Worm (Caenorhabditis elegans) whole organism, L4 larva: ENCODE results near the gene hot-4.

ENCODE experiments used
- F10B5.3 ChIP-seq: sonication (generic microtip); optimal IDR thresholded peaks from 2 replicates; lab custom pipeline; 2016; ENCODE audit warnings: mild to moderate bottlenecking, missing genetic modification characterization, missing compliant biosample characterization
- F26F4.8 ChIP-seq: fragments of 200-800 bp; sonication (Bioruptor generic); conservative IDR thresholded peaks from 2 replicates; pipeline ENCODE4 v1.3.6; 2022; ENCODE audit warnings: missing genetic modification characterization, missing compliant biosample characterization
- R02D3.7 ChIP-seq: fragments of 150-350 bp; sonication (generic microtip); optimal IDR thresholded peaks from 3 replicates; lab custom pipeline; 2014; ENCODE audit warnings: missing biosample characterization, missing genetic modification characterization
- T20F7.1 ChIP-seq: fragments of 200-800 bp; sonication (Bioruptor generic); optimal IDR thresholded peaks from 2 replicates; lab custom pipeline; 2018; ENCODE audit warnings: mild to moderate bottlenecking, missing genetic modification characterization, missing compliant biosample characterization
- ZK337.2 ChIP-seq: fragments of 200-800 bp; sonication (Bioruptor generic); IDR thresholded peaks from 2 replicates; pipeline ENCODE4 v1.3.6; 2022; ENCODE audit warnings: missing genetic modification reagents, missing genetic modification characterization, missing compliant biosample characterization
- aha-1 ChIP-seq: fragments of 150-350 bp; peaks from one replicate; lab custom pipeline; 2014; ENCODE audit warnings: missing biosample characterization, missing genetic modification characterization
- aly-2 ChIP-seq: sonication (generic microtip); optimal IDR thresholded peaks from 2 replicates; lab custom pipeline; 2018; ENCODE audit warnings: missing biosample characterization, missing genetic modification characterization
- ama-1 ChIP-seq: fragments of 150-350 bp; optimal IDR thresholded peaks from 2 replicates; lab custom pipeline; 2014; ENCODE audit warnings: inconsistent platforms, mixed read lengths
- ceh-44 ChIP-seq: fragments of 200-800 bp; sonication (Bioruptor generic); IDR thresholded peaks from 2 replicates; pipeline ENCODE4 v1.3.6; 2022; ENCODE audit warnings: missing genetic modification reagents, missing genetic modification characterization, missing compliant biosample characterization
- ceh-82 ChIP-seq: sonication (generic microtip); optimal IDR thresholded peaks from 2 replicates; lab custom pipeline; 2017; ENCODE audit warnings: missing biosample characterization, missing genetic modification characterization
- cey-2 ChIP-seq: sonication (generic microtip); optimal IDR thresholded peaks from 3 replicates; lab custom pipeline; 2017; ENCODE audit warnings: missing genetic modification characterization, mild to moderate bottlenecking, missing compliant biosample characterization, antibody characterized with exemption, borderline replicate concordance; ENCODE audit not compliant: insufficient read depth
- daf-16 ChIP-seq, 3 experiments: sonication (generic microtip); optimal IDR thresholded peaks; 2 replicates each; lab custom pipeline; 2016 to 2017; ENCODE audit warnings: missing genetic modification characterization in 3 of 3, missing genetic modification reagents in 3 of 3, mild to moderate bottlenecking in 2 of 3, missing compliant biosample characterization in 2 of 3, missing biosample characterization in 1 of 3, moderate library complexity in 1 of 3
- daf-19 ChIP-seq: fragments of 200-800 bp; sonication (Bioruptor generic); conservative IDR thresholded peaks from 2 replicates; pipeline ENCODE4 v1.3.6; 2022; ENCODE audit warnings: missing genetic modification characterization, missing compliant biosample characterization
- dmd-6 ChIP-seq: fragments of 200-800 bp; sonication (Bioruptor generic); IDR thresholded peaks from 2 replicates; pipeline ENCODE4 v1.3.6; 2022; ENCODE audit warnings: missing genetic modification reagents, missing genetic modification characterization, missing compliant biosample characterization
- dmd-9 ChIP-seq: fragments of 200-800 bp; sonication (Bioruptor generic); IDR thresholded peaks from 2 replicates; pipeline ENCODE4 v1.3.6; 2022; ENCODE audit warnings: missing genetic modification reagents, missing genetic modification characterization, missing compliant biosample characterization
- duxl-1 ChIP-seq: sonication (generic microtip); optimal IDR thresholded peaks from 2 replicates; lab custom pipeline; 2016; ENCODE audit warnings: mild to moderate bottlenecking, missing genetic modification characterization, moderate library complexity, missing compliant biosample characterization; ENCODE audit not compliant: poor library complexity
- dve-1 ChIP-seq: sonication (generic microtip); optimal IDR thresholded peaks from 2 replicates; lab custom pipeline; 2017; ENCODE audit warnings: antibody characterized with exemption, mild to moderate bottlenecking, missing genetic modification characterization, missing compliant biosample characterization; ENCODE audit not compliant: insufficient read depth
- egl-43 ChIP-seq: fragments of 200-800 bp; sonication (Bioruptor generic); IDR thresholded peaks from 2 replicates; pipeline ENCODE4 v1.3.6; 2022; ENCODE audit warnings: missing genetic modification reagents, missing genetic modification characterization, missing compliant biosample characterization
- hif-1 ChIP-seq, 2 experiments: sonication (generic microtip); optimal IDR thresholded peaks; 2 replicates each; lab custom pipeline; 2016 to 2017; ENCODE audit warnings: missing compliant biosample characterization in 2 of 2, missing genetic modification characterization in 2 of 2, missing genetic modification reagents in 2 of 2, missing genotype in 2 of 2, mild to moderate bottlenecking in 1 of 2
- hlh-11 ChIP-seq: fragments of 200-800 bp; sonication (Bioruptor generic); optimal IDR thresholded peaks from 2 replicates; lab custom pipeline; 2018; ENCODE audit warnings: mild to moderate bottlenecking, missing genetic modification characterization, missing compliant biosample characterization
- hlh-30 ChIP-seq: sonication (generic microtip); optimal IDR thresholded peaks from 2 replicates; lab custom pipeline; 2017; ENCODE audit warnings: antibody characterized with exemption, mild to moderate bottlenecking, missing genetic modification characterization, missing compliant biosample characterization; ENCODE audit not compliant: insufficient read depth
- hmg-1.1 ChIP-seq: fragments of 200-800 bp; sonication (Bioruptor generic); IDR thresholded peaks from 2 replicates; pipeline ENCODE4 v1.3.6; 2022; ENCODE audit warnings: missing genetic modification reagents, missing genetic modification characterization, missing compliant biosample characterization
- lin-1 ChIP-seq: fragments of 200-800 bp; sonication (Bioruptor generic); IDR thresholded peaks from 2 replicates; pipeline ENCODE4 v1.3.6; 2022; ENCODE audit warnings: missing genetic modification reagents, missing genetic modification characterization, missing compliant biosample characterization
- lsy-2 ChIP-seq, 2 experiments: fragments of 150-350 bp in 1 of 2; sonication (generic microtip) in 1 of 2; optimal IDR thresholded peaks; 2 replicates each; lab custom pipeline; 2014 to 2017; ENCODE audit warnings: missing biosample characterization in 2 of 2, missing genetic modification characterization in 2 of 2
- mdl-1 ChIP-seq, 2 experiments: fragments of 150-350 bp in 1 of 2; sonication (generic microtip) in 1 of 2; optimal IDR thresholded peaks; 2 replicates each; lab custom pipeline; 2014 to 2017; ENCODE audit warnings: missing biosample characterization in 2 of 2, missing genetic modification characterization in 2 of 2
- mdt-29 ChIP-seq: fragments of 200-800 bp; sonication (Bioruptor generic); IDR thresholded peaks from 2 replicates; pipeline ENCODE4 v1.3.6; 2022; ENCODE audit warnings: missing genetic modification reagents, missing genetic modification characterization, missing compliant biosample characterization
- mep-1 ChIP-seq: fragments of 150-350 bp; sonication (generic microtip); optimal IDR thresholded peaks from 3 replicates; lab custom pipeline; 2014; ENCODE audit warnings: missing biosample characterization, missing genetic modification characterization
- nhr-10 ChIP-seq: fragments of 150-350 bp; optimal IDR thresholded peaks from 2 replicates; lab custom pipeline; 2014; ENCODE audit warnings: missing biosample characterization, missing genetic modification characterization
- nhr-11 ChIP-seq: fragments of 150-350 bp; optimal IDR thresholded peaks from 2 replicates; lab custom pipeline; 2014; ENCODE audit warnings: missing biosample characterization, missing genetic modification characterization
- nhr-237 ChIP-seq: sonication (generic microtip); optimal IDR thresholded peaks from 2 replicates; lab custom pipeline; 2017; ENCODE audit warnings: missing biosample characterization, missing genetic modification characterization
- nhr-28 ChIP-seq: fragments of 150-350 bp; optimal IDR thresholded peaks from 2 replicates; lab custom pipeline; 2014; ENCODE audit warnings: missing biosample characterization, missing genetic modification characterization
- nhr-76 ChIP-seq: fragments of 150-350 bp; optimal IDR thresholded peaks from 2 replicates; lab custom pipeline; 2014; ENCODE audit warnings: missing biosample characterization, missing genetic modification characterization
- nhr-77 ChIP-seq: fragments of 150-350 bp; optimal IDR thresholded peaks from 2 replicates; lab custom pipeline; 2014; ENCODE audit warnings: missing biosample characterization, missing genetic modification characterization
- rbr-2 ChIP-seq: sonication (generic microtip); optimal IDR thresholded peaks from 2 replicates; lab custom pipeline; 2016; ENCODE audit warnings: missing genotype, missing genetic modification characterization, missing compliant biosample characterization
- snpc-1.2 ChIP-seq: fragments of 200-800 bp; sonication (Bioruptor generic); IDR thresholded peaks from 2 replicates; pipeline ENCODE4 v1.3.6; 2022; ENCODE audit warnings: missing genetic modification reagents, missing genetic modification characterization, missing compliant biosample characterization
- spr-1 ChIP-seq: sonication (generic microtip); optimal IDR thresholded peaks from 2 replicates; lab custom pipeline; 2016; ENCODE audit warnings: mild to moderate bottlenecking, missing genetic modification characterization, missing compliant biosample characterization
- tag-97 ChIP-seq: fragments of 200-800 bp; sonication (Bioruptor generic); IDR thresholded peaks from 2 replicates; pipeline ENCODE4 v1.3.6; 2022; ENCODE audit warnings: missing genetic modification characterization, missing compliant biosample characterization
- tra-1 ChIP-seq: fragments of 200-800 bp; sonication (Bioruptor generic); IDR thresholded peaks from 2 replicates; pipeline ENCODE4 v1.3.6; 2022; ENCODE audit warnings: missing genetic modification reagents, missing genetic modification characterization, missing compliant biosample characterization
- unc-130 ChIP-seq: sonication (generic microtip); optimal IDR thresholded peaks from 2 replicates; lab custom pipeline; 2016; ENCODE audit warnings: missing genetic modification reagents, missing genetic modification characterization, missing compliant biosample characterization
- unc-62 ChIP-seq, 3 experiments: fragments of 150-350 bp in 1 of 3; sonication (generic microtip); optimal IDR thresholded peaks in 2 of 3; peaks in 1 of 3; 1 replicate in 1 of 3; 2 replicates in 2 of 3; lab custom pipeline; 2014 to 2017; ENCODE audit warnings: missing biosample characterization in 3 of 3, missing genetic modification characterization in 3 of 3, missing genetic modification reagents in 3 of 3, missing genotype in 1 of 3
- vab-7 ChIP-seq: fragments of 200-800 bp; sonication (Bioruptor generic); IDR thresholded peaks from 2 replicates; pipeline ENCODE4 v1.3.6; 2022; ENCODE audit warnings: missing genetic modification reagents, missing genetic modification characterization, missing compliant biosample characterization
- zag-1 ChIP-seq: fragments of 150-350 bp; optimal IDR thresholded peaks from 2 replicates; lab custom pipeline; 2014; ENCODE audit warnings: missing biosample characterization, missing genetic modification characterization
- zfp-2 ChIP-seq: sonication (generic microtip); optimal IDR thresholded peaks from 2 replicates; lab custom pipeline; 2016; ENCODE audit warnings: mild to moderate bottlenecking, missing genetic modification characterization, missing compliant biosample characterization

hot-4 gene

DNA sequence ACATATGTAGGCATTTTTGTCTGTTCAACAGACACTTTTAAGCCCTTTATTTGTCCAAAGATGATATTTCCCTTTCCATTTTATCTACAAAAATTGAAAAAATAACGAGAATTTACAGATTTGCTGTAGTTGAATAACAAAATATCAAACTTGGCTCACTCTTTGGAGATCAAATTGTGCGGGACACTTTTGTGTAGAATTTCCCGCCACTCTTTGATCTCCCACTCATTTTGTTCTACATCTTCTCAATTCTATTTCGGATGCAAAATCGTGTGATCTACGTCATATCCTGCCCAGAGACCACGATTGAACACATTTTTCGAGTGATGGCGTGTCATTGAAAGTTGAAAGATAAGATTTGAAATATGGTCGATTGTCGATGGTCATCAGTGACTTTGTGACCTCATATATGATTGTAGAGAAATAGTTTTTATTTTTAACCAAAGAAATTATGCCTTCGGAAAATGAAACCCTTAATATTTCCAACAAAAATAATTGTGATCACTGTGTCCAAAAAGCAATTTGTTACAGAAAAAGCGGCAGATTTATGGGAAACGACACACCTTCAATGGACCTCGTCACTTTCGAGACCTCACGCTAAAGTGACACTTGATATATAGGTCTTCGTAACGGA lies at the start of gene hot-4:
Gene hot-4 (plus strand): TSS at position 584 of the 634 bp plus-strand sequence.
- TF ChIP-seq R02D3.7 (tag; lab: Kevin White, UChicago), result no peak
- no peak for TF ChIP-seq zfp-2 (tag; lab: Kevin White, UChicago)
- no peak for TF ChIP-seq aly-2

DNA sequence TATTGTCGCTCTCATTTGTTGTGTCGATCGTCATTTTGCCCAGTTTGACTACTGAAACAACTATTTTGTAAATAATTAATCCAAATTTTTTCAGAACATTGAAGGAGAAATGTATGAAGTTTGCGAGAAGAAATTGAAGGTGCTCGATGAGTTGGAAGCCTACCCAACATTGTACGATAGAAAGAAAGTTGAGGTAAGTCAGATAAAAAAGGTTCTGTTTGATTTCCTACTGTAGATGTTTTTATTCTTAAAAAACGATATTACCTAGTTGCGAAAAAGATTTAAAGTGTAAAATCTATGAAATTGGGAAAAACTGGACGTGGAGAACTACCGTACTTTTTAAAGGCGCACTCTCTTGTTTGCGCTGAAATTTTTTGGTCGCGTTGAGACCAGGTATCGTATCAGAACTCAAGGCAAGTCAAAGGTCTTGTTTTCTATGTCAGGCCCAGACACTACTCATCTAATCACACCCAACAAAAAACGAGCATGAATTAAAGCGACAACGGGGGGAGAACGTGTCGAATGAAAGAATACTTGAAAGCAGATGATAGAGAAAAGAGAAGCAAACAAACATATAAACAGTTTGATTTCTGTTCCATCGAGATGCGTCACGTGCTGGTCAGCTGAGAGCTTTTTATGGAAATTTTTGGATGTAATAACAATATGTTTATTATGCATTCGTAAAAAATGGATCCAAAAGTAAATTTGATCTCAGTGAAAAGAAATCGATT lies 48.6 kb upstream of the hot-4 start, which contains the start of gene efk-1:
Gene efk-1 (minus strand): TSS at position 51 of the 731 bp plus-strand sequence.
- TF ChIP-seq spr-1 (tag; lab: Kevin White, UChicago) (no peak), lsy-2 (tag; optimal IDR thresholded peaks at IDR 0.05; lab: Kevin White, UChicago) (peak in 1 of 2 experiments; percentile 34), nhr-77 (tag; lab: Kevin White, UChicago) (peak; percentile 53), lin-1 (GFP tag; lab: Robert Waterston, UW) (0 out of 2 replicates have a peak, but pooled peaks have one; percentile 17), ama-1 (lab: Kevin White, UChicago) (peak; percentile 6), mdl-1 (tag; optimal IDR thresholded peaks at IDR 0.05; lab: Kevin White, UChicago) (peak in 1 of 2 experiments; percentile 37), nhr-28 (tag; lab: Kevin White, UChicago) (peak; percentile 42), snpc-1.2 (GFP tag; lab: Robert Waterston, UW) (no peak), F10B5.3 (tag; lab: Kevin White, UChicago) (no peak), daf-19 (no peak), dmd-6 (peak; percentile 33; the same call in 1 of the 2 replicates), dmd-9 (GFP tag; lab: Robert Waterston, UW) (no peak), mep-1 (tag; lab: Kevin White, UChicago) (peak; percentile 20), unc-130 (GFP tag; lab: Kevin White, UChicago) (no peak), mdt-29 (0 out of 2 replicates have a peak, but pooled peaks have one; percentile 22), daf-16 (GFP tag; optimal IDR thresholded peaks at IDR 0.05; lab: Kevin White, UChicago) (no peak), daf-16 (tag; optimal IDR thresholded peaks at IDR 0.05; lab: Kevin White, UChicago) (peak; percentile 91), ZK337.2 (no peak), hlh-11 (tag; lab: Kevin White, UChicago) (peak; percentile 79), hmg-1.1 (GFP tag; lab: Robert Waterston, UW) (no peak), tra-1 (GFP tag; lab: Robert Waterston, UW) (no peak), rbr-2 (tag; lab: Kevin White, UChicago) (no peak), duxl-1 (tag; lab: Kevin White, UChicago) (no peak), unc-62 (GFP tag; optimal IDR thresholded peaks at IDR 0.05 in 1 of 2; lab: Kevin White, UChicago) (no peak), unc-62 (tag; optimal IDR thresholded peaks at IDR 0.05; lab: Kevin White, UChicago) (no peak), dve-1 (tag; lab: Kevin White, UChicago) (peak; percentile 82), hif-1 (tag; optimal IDR thresholded peaks at IDR 0.05; lab: Kevin White, UChicago) (peak; percentile 56 to 97), aha-1 (tag; lab: Kevin White, UChicago) (peak; percentile 94), nhr-11 (tag; lab: Kevin White, UChicago) (peak; percentile 20), zfp-2 (tag; lab: Kevin White, UChicago) (no peak), hlh-30 (tag; lab: Kevin White, UChicago) (peak; percentile 82)

DNA sequence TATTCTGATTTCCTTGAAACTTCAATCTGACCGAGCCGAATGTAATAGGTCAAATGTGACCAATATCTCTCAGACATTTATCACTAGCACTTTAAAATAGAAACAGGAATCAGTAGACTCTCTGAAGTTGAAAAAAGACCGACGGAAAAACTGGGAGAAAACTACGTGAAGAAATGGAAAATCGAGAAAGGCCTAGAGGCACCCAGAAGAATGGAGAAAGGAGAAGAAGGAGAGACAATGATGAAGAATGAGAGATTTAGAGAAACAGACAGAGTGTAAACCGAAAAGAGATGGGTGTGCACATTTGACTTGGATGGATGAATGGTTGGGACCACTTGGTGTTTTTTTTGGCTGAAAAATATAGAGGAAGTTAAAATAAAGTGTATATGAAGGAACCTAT lies 47.2 kb upstream of the hot-4 start:
- TF ChIP-seq nhr-237 (tag; lab: Kevin White, UChicago), result no peak
- TF ChIP-seq nhr-10 (tag; lab: Kevin White, UChicago), result no peak
- TF ChIP-seq T20F7.1 (GFP tag; lab: Kevin White, UChicago), result peak; percentile 8
- TF ChIP-seq cey-2 (tag; lab: Kevin White, UChicago), result no peak
- TF ChIP-seq zag-1 (tag; lab: Kevin White, UChicago), result no peak
- no peak for TF ChIP-seq ceh-82
- no peak for TF ChIP-seq tag-97
- TF ChIP-seq nhr-11 (tag; lab: Kevin White, UChicago), result peak; percentile 86
- no peak for TF ChIP-seq nhr-76 (tag; lab: Kevin White, UChicago)
- TF ChIP-seq hmg-1.1 (GFP tag; lab: Robert Waterston, UW), result peak; percentile 68
- peak; percentile 67 for TF ChIP-seq hlh-11 (tag; lab: Kevin White, UChicago)
- peak in 1 of 2 experiments; percentile 2 for TF ChIP-seq mdl-1 (tag; optimal IDR thresholded peaks at IDR 0.05; lab: Kevin White, UChicago)
- TF ChIP-seq aha-1 (tag; lab: Kevin White, UChicago), result peak; percentile 51
- no peak for TF ChIP-seq spr-1 (tag; lab: Kevin White, UChicago)
- no peak for TF ChIP-seq F26F4.8
- no peak for TF ChIP-seq egl-43
- TF ChIP-seq nhr-28 (tag; lab: Kevin White, UChicago), result peak; percentile 65
- no peak for TF ChIP-seq vab-7 (GFP tag; lab: Robert Waterston, UW)
- TF ChIP-seq ceh-44 (GFP tag; lab: Robert Waterston, UW), result no peak
- TF ChIP-seq daf-16 (GFP tag; optimal IDR thresholded peaks at IDR 0.05; lab: Kevin White, UChicago), result peak in 1 of 2 experiments; percentile 76
- TF ChIP-seq daf-16 (tag; optimal IDR thresholded peaks at IDR 0.05; lab: Kevin White, UChicago), result peak; percentile 19
